Worm (Caenorhabditis elegans): Measurements from ENCODE around the gene ZK856.19.

DNA sequence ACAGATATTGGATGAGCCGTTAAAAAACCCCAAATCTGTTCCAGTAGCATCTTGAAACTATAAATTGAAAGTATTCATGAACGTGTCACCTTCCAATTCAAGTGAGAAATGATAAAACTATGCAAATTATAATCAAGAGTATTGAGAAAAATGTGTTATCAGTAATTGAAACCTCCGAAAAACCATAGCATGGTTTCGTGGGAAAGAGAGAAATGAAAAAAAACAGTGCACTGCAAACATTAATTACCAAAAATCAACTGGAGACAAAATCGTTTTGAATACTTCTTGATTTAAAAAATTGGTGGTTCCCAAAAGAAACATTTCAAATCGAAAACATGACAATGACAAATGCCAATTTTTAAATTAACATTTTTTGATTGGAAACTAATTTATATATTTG lies 20.9 kb upstream of the ZK856.19 start, which contains the start of gene daf-36:
- TF ChIP-seq zfh-2 (GFP tag; conservative IDR thresholded peaks at IDR 0.05) (no peak), attf-6 (GFP tag; IDR thresholded peaks at IDR 0.05) (no peak), athp-1 (tag; optimal IDR thresholded peaks at IDR 0.05) (no peak), ets-4 (GFP tag; optimal IDR thresholded peaks at IDR 0.05) (no peak), nhr-179 (tag; optimal IDR thresholded peaks at IDR 0.05) (no peak), unc-62 (GFP tag; optimal IDR thresholded peaks at IDR 0.05) (no peak), F22D6.2 (tag; optimal IDR thresholded peaks at IDR 0.05) (no peak)

All from whole organism, young adult.